Worm (Caenorhabditis elegans) whole organism, L1 larva: ENCODE results near the gene srg-45.

ENCODE experiments used
- C16A3.4 ChIP-seq: fragments of 150-350 bp; optimal IDR thresholded peaks from 2 replicates; lab custom pipeline; 2014; ENCODE audit warnings: missing biosample characterization, missing genetic modification characterization
- C34B4.2 ChIP-seq: sonication (generic microtip); optimal IDR thresholded peaks from 2 replicates; lab custom pipeline; 2017; ENCODE audit warnings: mild to moderate bottlenecking, missing genetic modification characterization, missing compliant biosample characterization
- F16B12.6 ChIP-seq: fragments of 150-350 bp; optimal IDR thresholded peaks from 2 replicates; lab custom pipeline; 2014; ENCODE audit warnings: missing biosample characterization, missing genetic modification characterization
- Y116A8C.19 ChIP-seq: sonication (generic microtip); optimal IDR thresholded peaks from 2 replicates; lab custom pipeline; 2016; ENCODE audit warnings: missing compliant biosample characterization, missing genetic modification characterization, borderline replicate concordance
- alr-1 ChIP-seq: fragments of 200-800 bp; sonication (Bioruptor generic); optimal IDR thresholded peaks from 2 replicates; lab custom pipeline; 2018; ENCODE audit warnings: borderline replicate concordance, mild to moderate bottlenecking, missing genetic modification characterization, missing compliant biosample characterization
- ama-1 ChIP-seq: fragments of 150-350 bp; optimal IDR thresholded peaks from 2 replicates; lab custom pipeline; 2014
- blmp-1 ChIP-seq: fragments of 150-350 bp; optimal IDR thresholded peaks from 2 replicates; lab custom pipeline; 2014; ENCODE audit warnings: missing biosample characterization, missing genetic modification characterization
- ceh-63 ChIP-seq: fragments of 200-800 bp; sonication (Bioruptor generic); optimal IDR thresholded peaks from 2 replicates; lab custom pipeline; 2018; ENCODE audit warnings: mild to moderate bottlenecking, missing genetic modification characterization, missing compliant biosample characterization
- ceh-90 ChIP-seq: sonication (generic microtip); optimal IDR thresholded peaks from 2 replicates; lab custom pipeline; 2016; ENCODE audit warnings: missing genetic modification characterization, missing compliant biosample characterization
- efl-1 ChIP-seq, 4 experiments: fragments of 150-350 bp; optimal IDR thresholded peaks in 3 of 4; peaks in 1 of 4; 1 replicate in 1 of 4; 2 replicates in 3 of 4; lab custom pipeline; 2014; ENCODE audit warnings: missing biosample characterization in 2 of 4, missing genetic modification characterization in 2 of 4, missing genetic modification reagents in 2 of 4
- egl-13 ChIP-seq: sonication (generic microtip); optimal IDR thresholded peaks from 2 replicates; lab custom pipeline; 2016; ENCODE audit warnings: missing genotype, missing genetic modification reagents, missing genetic modification characterization, missing compliant biosample characterization
- elt-2 ChIP-seq: sonication (generic microtip); optimal IDR thresholded peaks from 2 replicates; lab custom pipeline; 2016; ENCODE audit warnings: missing genetic modification characterization, mild to moderate bottlenecking, inconsistent platforms, missing compliant biosample characterization, missing genetic modification reagents
- elt-3 ChIP-seq, 6 experiments: fragments of 150-350 bp in 1 of 6; sonication (generic microtip); optimal IDR thresholded peaks; 2 replicates each; lab custom pipeline; 2017 to 2018; ENCODE audit warnings: missing biosample characterization in 6 of 6, missing genetic modification characterization in 6 of 6, inconsistent platforms in 1 of 6
- fkh-10 ChIP-seq: sonication (generic microtip); optimal IDR thresholded peaks from 2 replicates; lab custom pipeline; 2017; ENCODE audit warnings: missing biosample characterization, missing genetic modification reagents, missing genetic modification characterization
- fkh-8 ChIP-seq: sonication (generic microtip); optimal IDR thresholded peaks from 2 replicates; lab custom pipeline; 2016; ENCODE audit warnings: mild to moderate bottlenecking, missing genetic modification characterization, missing compliant biosample characterization
- grh-1 ChIP-seq: fragments of 200-800 bp; sonication (Bioruptor generic); IDR thresholded peaks from 2 replicates; pipeline ENCODE4 v1.3.6; 2022; ENCODE audit warnings: missing genetic modification reagents, missing genetic modification characterization, missing compliant biosample characterization
- hlh-17 ChIP-seq: fragments of 200-800 bp; sonication (Bioruptor generic); optimal IDR thresholded peaks from 2 replicates; lab custom pipeline; 2018; ENCODE audit warnings: missing genetic modification characterization, mild to moderate bottlenecking, missing compliant biosample characterization, moderate library complexity, borderline replicate concordance
- irx-1 ChIP-seq: sonication (generic microtip); optimal IDR thresholded peaks from 2 replicates; lab custom pipeline; 2016; ENCODE audit warnings: missing genetic modification characterization, missing compliant biosample characterization
- lin-13 ChIP-seq: fragments of 150-350 bp; optimal IDR thresholded peaks from 2 replicates; lab custom pipeline; 2014; ENCODE audit warnings: missing biosample characterization, missing genetic modification reagents, missing genetic modification characterization
- lin-14 ChIP-seq: fragments of 200-800 bp; sonication (Bioruptor generic); optimal IDR thresholded peaks from 2 replicates; lab custom pipeline; 2018; ENCODE audit warnings: mild to moderate bottlenecking, missing genetic modification characterization, moderate library complexity, missing compliant biosample characterization
- lin-15B ChIP-seq: fragments of 150-350 bp; sonication (generic microtip); optimal IDR thresholded peaks from 3 replicates; lab custom pipeline; 2014; ENCODE audit warnings: missing biosample characterization, missing genetic modification characterization
- lin-35 ChIP-seq, 2 experiments: fragments of 150-350 bp; optimal IDR thresholded peaks; 2 replicates each; lab custom pipeline; 2014; ENCODE audit warnings: missing biosample characterization in 2 of 2, missing genetic modification characterization in 2 of 2, missing genetic modification reagents in 2 of 2
- lin-39 ChIP-seq: fragments of 150-350 bp; optimal IDR thresholded peaks from 2 replicates; lab custom pipeline; 2014; ENCODE audit warnings: missing biosample characterization, missing genetic modification reagents, missing genetic modification characterization
- lir-3 ChIP-seq: sonication (generic microtip); optimal IDR thresholded peaks from 2 replicates; lab custom pipeline; 2016; ENCODE audit warnings: mild to moderate bottlenecking, missing genetic modification characterization, moderate library complexity, missing compliant biosample characterization; ENCODE audit not compliant: poor library complexity
- mdl-1 ChIP-seq, 2 experiments: fragments of 150-350 bp; optimal IDR thresholded peaks; 2 replicates each; lab custom pipeline; 2014 to 2017; ENCODE audit warnings: missing biosample characterization in 2 of 2, missing genetic modification characterization in 2 of 2, inconsistent platforms in 1 of 2
- mep-1 ChIP-seq: fragments of 150-350 bp; optimal IDR thresholded peaks from 2 replicates; lab custom pipeline; 2014; ENCODE audit warnings: missing biosample characterization, missing genetic modification characterization
- nhr-19 ChIP-seq: fragments of 200-800 bp; sonication (Bioruptor generic); conservative IDR thresholded peaks from 2 replicates; pipeline ENCODE4 v1.3.6; 2022; ENCODE audit warnings: missing genetic modification characterization, missing compliant biosample characterization
- nhr-20 ChIP-seq: sonication (generic microtip); optimal IDR thresholded peaks from 2 replicates; lab custom pipeline; 2016; ENCODE audit warnings: mild to moderate bottlenecking, missing genetic modification characterization, missing compliant biosample characterization
- nhr-237 ChIP-seq: fragments of 150-350 bp; optimal IDR thresholded peaks from 2 replicates; lab custom pipeline; 2014; ENCODE audit warnings: missing biosample characterization, missing genetic modification characterization
- nhr-71 ChIP-seq: sonication (generic microtip); optimal IDR thresholded peaks from 2 replicates; lab custom pipeline; 2016; ENCODE audit warnings: mild to moderate bottlenecking, missing genetic modification characterization, moderate library complexity, missing compliant biosample characterization
- nhr-85 ChIP-seq: sonication (generic microtip); peaks from one replicate; lab custom pipeline; 2016; ENCODE audit warnings: missing genetic modification characterization, inconsistent platforms, missing compliant biosample characterization
- pag-3 ChIP-seq: sonication (generic microtip); optimal IDR thresholded peaks from 2 replicates; lab custom pipeline; 2017; ENCODE audit warnings: missing genetic modification characterization, mild to moderate bottlenecking, missing compliant biosample characterization, antibody characterized with exemption, borderline replicate concordance; ENCODE audit not compliant: insufficient read depth
- skn-1 ChIP-seq: fragments of 150-350 bp; optimal IDR thresholded peaks from 2 replicates; lab custom pipeline; 2014; ENCODE audit warnings: missing biosample characterization, missing genetic modification characterization
- snu-23 ChIP-seq: sonication (generic microtip); optimal IDR thresholded peaks from 2 replicates; lab custom pipeline; 2016; ENCODE audit warnings: missing genetic modification characterization, missing compliant biosample characterization
- sptf-1 ChIP-seq: fragments of 150-350 bp; optimal IDR thresholded peaks from 2 replicates; lab custom pipeline; 2014; ENCODE audit warnings: missing biosample characterization, missing genetic modification characterization
- ztf-11 ChIP-seq, 2 experiments: sonication (generic microtip); optimal IDR thresholded peaks; 2 replicates each; lab custom pipeline; 2016 to 2017; ENCODE audit warnings: missing genetic modification characterization in 2 of 2, missing biosample characterization in 1 of 2, missing compliant biosample characterization in 1 of 2
- ztf-4 ChIP-seq: fragments of 150-350 bp; optimal IDR thresholded peaks from 2 replicates; lab custom pipeline; 2014; ENCODE audit warnings: missing biosample characterization, missing genetic modification characterization

srg-45 gene

DNA sequence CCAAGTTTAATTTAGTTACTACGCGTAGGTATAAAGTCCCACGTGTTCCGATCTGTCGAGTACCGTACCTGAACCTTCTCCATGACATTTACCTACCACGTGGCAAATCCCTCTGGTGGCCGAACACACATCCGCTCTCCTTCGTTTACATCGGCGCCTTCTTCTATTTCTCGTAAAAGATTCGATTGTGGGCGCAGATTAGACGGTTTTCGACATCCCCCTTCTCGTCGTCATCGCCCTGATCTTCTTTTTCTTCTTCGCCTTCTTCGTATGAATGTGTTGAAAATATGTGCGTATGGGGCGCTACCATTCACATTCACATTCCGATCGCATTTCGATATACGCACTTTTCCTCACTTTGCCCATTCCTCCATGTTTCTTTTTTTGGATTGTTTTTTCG is 10.5 kb upstream of the srg-45 start:
- TF ChIP-seq irx-1 (tag; lab: Kevin White, UChicago): no peak
- TF ChIP-seq pag-3: no peak
- TF ChIP-seq fkh-8: no peak
- TF ChIP-seq hlh-17 (GFP tag; lab: Kevin White, UChicago): no peak
- no peak for TF ChIP-seq egl-13 (tag; lab: Kevin White, UChicago)
- no peak for TF ChIP-seq F16B12.6 (tag; lab: Kevin White, UChicago)
- TF ChIP-seq sptf-1: no peak
- no peak for TF ChIP-seq ztf-4 (tag; lab: Kevin White, UChicago)
- TF ChIP-seq ama-1 (lab: Kevin White, UChicago): no peak
- TF ChIP-seq lin-13 (GFP tag; lab: Kevin White, UChicago): no peak
- no peak for TF ChIP-seq ztf-11 (tag; optimal IDR thresholded peaks at IDR 0.05; lab: Kevin White, UChicago)
- TF ChIP-seq lin-14 (GFP tag; lab: Kevin White, UChicago): peak; percentile 44
- peak in 1 of 2 experiments; percentile 17 for TF ChIP-seq mdl-1 (tag; optimal IDR thresholded peaks at IDR 0.05; lab: Kevin White, UChicago)
- no peak for TF ChIP-seq lin-15B (tag; lab: Kevin White, UChicago)
- TF ChIP-seq ceh-63: no peak
- TF ChIP-seq nhr-85: peak; percentile 74
- TF ChIP-seq lir-3 (tag; lab: Kevin White, UChicago): no peak
- TF ChIP-seq lin-39 (tag; lab: Kevin White, UChicago): no peak
- TF ChIP-seq mep-1 (tag; lab: Kevin White, UChicago): peak; percentile 1
- TF ChIP-seq lin-35 (GFP tag; optimal IDR thresholded peaks at IDR 0.05; lab: Kevin White, UChicago): no peak
- no peak for TF ChIP-seq ceh-90 (tag; lab: Kevin White, UChicago)
- no peak for TF ChIP-seq alr-1
- TF ChIP-seq C16A3.4 (tag; lab: Kevin White, UChicago): no peak
- peak in 1 of 6 experiments; percentile 32 for TF ChIP-seq elt-3 (tag; optimal IDR thresholded peaks at IDR 0.05; lab: Kevin White, UChicago)
- TF ChIP-seq fkh-10 (GFP tag; lab: Kevin White, UChicago): no peak
- peak; percentile 64 for TF ChIP-seq blmp-1 (tag; lab: Kevin White, UChicago)
- no peak for TF ChIP-seq grh-1
- TF ChIP-seq skn-1 (tag; lab: Kevin White, UChicago): no peak
- TF ChIP-seq nhr-20 (tag; lab: Kevin White, UChicago): peak; percentile 10
- TF ChIP-seq Y116A8C.19 (tag; lab: Kevin White, UChicago): no peak
- TF ChIP-seq C34B4.2 (tag; lab: Kevin White, UChicago): no peak

DNA sequence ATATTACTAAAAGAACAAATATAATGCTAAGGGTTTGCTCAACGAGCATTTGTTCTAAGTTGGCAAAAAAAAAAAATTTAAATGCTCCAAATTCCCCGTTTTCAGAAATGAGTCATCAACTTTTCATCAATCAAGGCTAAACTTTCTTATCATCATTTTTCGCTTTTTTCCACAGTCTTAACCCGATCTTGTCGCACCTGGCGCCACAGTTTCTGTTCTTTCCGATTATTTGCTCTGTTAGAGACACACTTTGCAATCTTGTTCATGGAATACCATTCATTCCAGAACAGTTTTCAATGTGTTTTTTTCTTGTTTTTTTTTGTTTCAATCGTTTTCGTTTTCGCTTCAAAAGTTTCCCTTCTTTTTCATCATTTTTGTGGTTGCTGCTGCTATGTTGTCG is 9.1 kb upstream of the srg-45 start:
- TF ChIP-seq efl-1 (optimal IDR thresholded peaks at IDR 0.05; lab: Kevin White, UChicago): no peak
- peak in 1 of 2 experiments; percentile 54 for TF ChIP-seq efl-1 (GFP tag; optimal IDR thresholded peaks at IDR 0.05 in 1 of 2; lab: Kevin White, UChicago)
- TF ChIP-seq blmp-1 (tag; lab: Kevin White, UChicago): peak; percentile 43
- no peak for TF ChIP-seq snu-23 (GFP tag; lab: Kevin White, UChicago)
- peak; percentile 27 for TF ChIP-seq elt-2 (tag; lab: Kevin White, UChicago)
- TF ChIP-seq, all 84 proteins: peak for 3

DNA sequence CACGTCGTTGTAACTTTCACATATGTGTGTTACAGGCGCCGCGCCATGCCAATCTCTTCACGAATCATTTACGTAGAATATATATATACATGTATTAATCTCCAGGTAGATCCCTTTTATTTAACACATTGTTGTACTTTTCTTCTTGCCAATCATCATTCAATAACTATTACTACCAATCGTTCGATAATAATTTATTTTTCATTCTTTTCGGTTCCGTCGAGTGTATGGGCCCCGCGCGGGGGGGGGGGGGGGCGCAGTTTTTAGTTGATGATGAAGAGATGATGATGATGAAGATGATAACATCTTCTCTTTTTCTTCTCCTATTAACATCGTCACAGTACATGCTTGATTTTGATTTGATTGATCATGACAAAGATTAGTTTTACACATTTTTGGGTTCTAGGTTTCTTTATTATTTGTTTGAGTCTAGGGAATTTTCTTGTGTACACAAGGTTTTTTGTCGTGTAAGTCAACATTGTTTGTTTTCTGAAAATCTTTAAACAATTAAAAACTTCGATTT is 8.0 kb upstream of the srg-45 start:
- TF ChIP-seq lin-14 (GFP tag; lab: Kevin White, UChicago) (peak; percentile 35), nhr-19 (GFP tag; lab: Robert Waterston, UW) (0 out of 2 replicates have a peak, but pooled peaks have one; percentile 7), sptf-1 (no peak), elt-3 (tag; optimal IDR thresholded peaks at IDR 0.05; lab: Kevin White, UChicago) (peak in 2 of 6 experiments; percentile 6 to 23), nhr-20 (tag; lab: Kevin White, UChicago) (peak; percentile 46), nhr-85 (peak; percentile 90), blmp-1 (tag; lab: Kevin White, UChicago) (peak; percentile 53), nhr-71 (tag; lab: Kevin White, UChicago) (peak; percentile 15), nhr-237 (no peak), efl-1 (optimal IDR thresholded peaks at IDR 0.05; lab: Kevin White, UChicago) (no peak), efl-1 (GFP tag; optimal IDR thresholded peaks at IDR 0.05 in 1 of 2; lab: Kevin White, UChicago) (peak in 1 of 2 experiments; percentile 36)
